Fruit fly (Drosophila melanogaster): Measurements from ENCODE around the gene Paip2.

The Paip2 gene

dm6 chr3R:12980628-12981219, at the start of gene Paip2:
Gene Paip2, plus strand, starts transcription at chr3R:12980792.
- TF ChIP-seq CG7101 (tag; optimal IDR thresholded peaks at IDR 0.05), result no peak
- no peak for TF ChIP-seq cnc (optimal IDR thresholded peaks at IDR 0.05)
- TF ChIP-seq CG14711 (tag; optimal IDR thresholded peaks at IDR 0.05), result peak; percentile 4
- TF ChIP-seq Mnt (GFP tag; optimal IDR thresholded peaks at IDR 0.05), result peak; percentile 6
- TF ChIP-seq Clk (GFP tag; optimal IDR thresholded peaks at IDR 0.05), result no peak
- TF ChIP-seq CG1620 (GFP tag; optimal IDR thresholded peaks at IDR 0.05), result peak; percentile 9
- no peak for TF ChIP-seq pad (GFP tag; optimal IDR thresholded peaks at IDR 0.05)
- TF ChIP-seq ovo (GFP tag; optimal IDR thresholded peaks at IDR 0.05), result no peak
- TF ChIP-seq Hr96 (GFP tag; optimal IDR thresholded peaks at IDR 0.05), result peak; percentile 41
- TF ChIP-seq toe (GFP tag; optimal IDR thresholded peaks at IDR 0.05), result no peak

DNA sequence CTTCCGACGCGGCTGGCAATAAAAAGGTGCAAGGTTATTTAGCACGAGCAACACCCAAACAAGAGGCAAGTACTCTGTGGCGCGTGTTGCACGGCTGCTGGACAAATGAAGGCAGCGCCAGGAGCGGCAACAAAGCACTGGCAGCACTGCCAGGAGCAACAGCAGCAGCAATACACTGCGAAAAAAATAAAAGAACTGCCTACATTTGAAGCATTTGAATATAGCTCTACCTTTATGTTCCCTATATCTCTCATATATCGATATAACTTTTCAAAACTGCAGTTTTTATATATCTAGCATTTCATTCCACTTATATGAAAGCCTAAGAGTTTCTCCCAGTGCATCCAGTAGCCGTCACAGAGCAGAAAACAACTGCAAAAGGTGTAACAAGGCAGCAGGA, 23.2 kb upstream of the Paip2 start:
- TF ChIP-seq CG14711 (tag; optimal IDR thresholded peaks at IDR 0.05) (no peak), CG7101 (tag; optimal IDR thresholded peaks at IDR 0.05) (no peak), CG5204 (GFP tag; optimal IDR thresholded peaks at IDR 0.05) (no peak), Clk (GFP tag; optimal IDR thresholded peaks at IDR 0.05) (no peak), CG11617 (GFP tag; optimal IDR thresholded peaks at IDR 0.05) (no peak), bab1 (GFP tag; optimal IDR thresholded peaks at IDR 0.05) (no peak), Mnt (GFP tag; optimal IDR thresholded peaks at IDR 0.05) (no peak), kay (GFP tag; ENCODE audit: borderline replicate concordance) (no peak), toe (GFP tag; optimal IDR thresholded peaks at IDR 0.05) (no peak), CG33017 (tag; optimal IDR thresholded peaks at IDR 0.05) (no peak), Hr96 (GFP tag; optimal IDR thresholded peaks at IDR 0.05) (no peak), CG1620 (GFP tag; optimal IDR thresholded peaks at IDR 0.05) (no peak), pad (GFP tag; optimal IDR thresholded peaks at IDR 0.05) (no peak), cic (GFP tag; optimal IDR thresholded peaks at IDR 0.05) (no peak), CG12768 (GFP tag; optimal IDR thresholded peaks at IDR 0.05) (no peak), ovo (GFP tag; optimal IDR thresholded peaks at IDR 0.05) (no peak), tj (GFP tag; optimal IDR thresholded peaks at IDR 0.05) (no peak), Crg-1 (GFP tag; optimal IDR thresholded peaks at IDR 0.05) (no peak)

DNA sequence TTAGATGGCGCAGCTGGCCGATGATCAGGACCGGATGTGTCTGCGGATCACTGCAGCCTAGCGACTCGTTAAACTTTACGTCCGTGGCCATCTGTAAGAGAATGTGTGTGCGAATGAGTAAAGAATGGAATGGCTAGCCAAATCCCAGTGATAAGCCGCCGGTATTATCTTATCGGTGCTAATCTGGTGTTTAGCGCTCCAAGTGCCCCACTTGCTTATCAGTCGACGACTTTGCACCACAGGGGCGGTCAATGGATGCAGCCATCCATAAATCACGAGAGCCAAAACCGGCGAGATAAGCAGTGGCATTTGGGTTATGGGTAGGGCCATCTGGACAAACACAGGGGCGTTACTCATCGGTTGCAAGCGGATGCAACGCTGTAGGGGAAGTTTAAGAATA, 20.4 kb upstream of the Paip2 start:
- TF ChIP-seq cnc (optimal IDR thresholded peaks at IDR 0.05) (no peak), CG12768 (GFP tag; optimal IDR thresholded peaks at IDR 0.05) (no peak), bab1 (GFP tag; optimal IDR thresholded peaks at IDR 0.05) (no peak), CG5204 (GFP tag; optimal IDR thresholded peaks at IDR 0.05) (no peak), Mnt (GFP tag; optimal IDR thresholded peaks at IDR 0.05) (no peak), Clk (GFP tag; optimal IDR thresholded peaks at IDR 0.05) (no peak), kay (GFP tag; ENCODE audit: borderline replicate concordance) (no peak)

- TF ChIP-seq toe (GFP tag; optimal IDR thresholded peaks at IDR 0.05) (peak; percentile 38), CG7045 (GFP tag; optimal IDR thresholded peaks at IDR 0.05) (no peak), CG33017 (tag; optimal IDR thresholded peaks at IDR 0.05) (no peak), Hr96 (GFP tag; optimal IDR thresholded peaks at IDR 0.05) (peak; percentile 29), CG5204 (GFP tag; optimal IDR thresholded peaks at IDR 0.05) (peak; percentile 27), tj (GFP tag; optimal IDR thresholded peaks at IDR 0.05) (peak; percentile 64), CG14711 (tag; optimal IDR thresholded peaks at IDR 0.05) (peak; percentile 63), cnc (optimal IDR thresholded peaks at IDR 0.05) (no peak), CG7101 (tag; optimal IDR thresholded peaks at IDR 0.05) (peak; percentile 20), Mnt (GFP tag; optimal IDR thresholded peaks at IDR 0.05) (peak; percentile 18), bab1 (GFP tag; optimal IDR thresholded peaks at IDR 0.05) (peak; percentile 54), Crg-1 (GFP tag; optimal IDR thresholded peaks at IDR 0.05) (peak; percentile 5), CG1620 (GFP tag; optimal IDR thresholded peaks at IDR 0.05) (peak; percentile 53), Clk (GFP tag; optimal IDR thresholded peaks at IDR 0.05) (no peak)
These were observed 19.4 kb upstream of the Paip2 start, which contains the start of gene Spc25 for dm6 chr3R:12960929-12961855. Gene Spc25, plus strand, starts transcription at chr3R:12961745.

DNA sequence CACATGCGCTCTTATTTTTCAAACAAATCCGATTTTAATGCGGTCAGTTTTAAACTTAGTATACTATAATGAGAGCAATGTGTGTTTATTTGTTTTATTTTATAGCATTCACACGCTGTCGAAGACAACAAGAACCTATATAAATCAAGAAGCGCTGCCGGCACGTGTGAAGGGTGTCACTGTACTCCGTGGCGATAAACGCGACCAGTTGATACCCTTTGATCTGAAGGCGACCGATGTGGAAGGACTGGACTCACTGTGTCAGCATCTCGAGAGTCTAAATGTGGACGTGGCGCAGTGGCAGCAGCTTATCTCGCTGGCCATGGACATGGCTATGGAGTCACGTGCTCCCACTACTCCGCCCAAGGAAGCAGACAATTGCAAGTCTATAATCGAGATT, 18.0 kb upstream of the Paip2 start:
- no peak for TF ChIP-seq CG12768 (GFP tag; optimal IDR thresholded peaks at IDR 0.05)

dm6 chr3R:12963491-12963890, 17.1 kb upstream of the Paip2 start, which contains the start of gene Cyp304a1:
Gene Cyp304a1, plus strand, starts transcription at chr3R:12963791.
- no peak for TF ChIP-seq CG12768 (GFP tag; optimal IDR thresholded peaks at IDR 0.05)
- TF ChIP-seq Mnt (GFP tag; optimal IDR thresholded peaks at IDR 0.05), result no peak
- TF ChIP-seq CG1620 (GFP tag; optimal IDR thresholded peaks at IDR 0.05), result no peak
- no peak for TF ChIP-seq Crg-1 (GFP tag; optimal IDR thresholded peaks at IDR 0.05)
- TF ChIP-seq Hr96 (GFP tag; optimal IDR thresholded peaks at IDR 0.05), result no peak
- no peak for TF ChIP-seq ovo (GFP tag; optimal IDR thresholded peaks at IDR 0.05)
- no peak for TF ChIP-seq CG7101 (tag; optimal IDR thresholded peaks at IDR 0.05)
- no peak for TF ChIP-seq bab1 (GFP tag; optimal IDR thresholded peaks at IDR 0.05)
- no peak for TF ChIP-seq toe (GFP tag; optimal IDR thresholded peaks at IDR 0.05)
- TF ChIP-seq Clk (GFP tag; optimal IDR thresholded peaks at IDR 0.05), result no peak
- no peak for TF ChIP-seq CG7045 (GFP tag; optimal IDR thresholded peaks at IDR 0.05)
- no peak for TF ChIP-seq cic (GFP tag; optimal IDR thresholded peaks at IDR 0.05)
- TF ChIP-seq cnc (optimal IDR thresholded peaks at IDR 0.05), result no peak
- TF ChIP-seq CG14711 (tag; optimal IDR thresholded peaks at IDR 0.05), result no peak

Data from whole organism, adult.